Worm (Caenorhabditis elegans): ENCODE data around the gene let-767.

- TF ChIP-seq pros-1 (tag; optimal IDR thresholded peaks at IDR 0.05) (no peak), syd-9 (tag; optimal IDR thresholded peaks at IDR 0.05) (no peak), mec-3 (tag; optimal IDR thresholded peaks at IDR 0.05; ENCODE audit: borderline replicate concordance) (no peak), pha-4 (tag; optimal IDR thresholded peaks at IDR 0.05) (no peak), ama-1 (optimal IDR thresholded peaks at IDR 0.05) (no peak), pqm-1 (tag; optimal IDR thresholded peaks at IDR 0.05) (no peak), tbx-2 (tag; optimal IDR thresholded peaks at IDR 0.05) (no peak)
Observed at ce11 chrIII:6295972-6296700, 43.6 kb downstream of the let-767 start, which contains the start of gene F47D12.7.
